Fruit fly (Drosophila melanogaster) whole organism, adult: ENCODE results near the gene CG15480.

Experiments used
- CG11617 ChIP-seq: fragments of 200-800 bp; sonication (Bioruptor generic); optimal IDR thresholded peaks from 2 replicates; lab custom pipeline; 2017; ENCODE audit warnings: mild to moderate bottlenecking, missing biosample characterization, missing genetic modification reagents, missing genetic modification characterization
- CG12768 ChIP-seq: fragments of 200-800 bp; sonication (Bioruptor generic); optimal IDR thresholded peaks from 2 replicates; lab custom pipeline; 2017; ENCODE audit warnings: missing biosample characterization, missing genetic modification characterization, mild to moderate bottlenecking, moderate library complexity, missing genetic modification reagents
- CG14711 ChIP-seq: fragments of 200-800 bp; sonication (Bioruptor generic); optimal IDR thresholded peaks from 2 replicates; lab custom pipeline; 2018; ENCODE audit warnings: missing biosample characterization, mild to moderate bottlenecking, missing genetic modification characterization, moderate library complexity
- CG1620 ChIP-seq: fragments of 200-800 bp; sonication (Bioruptor generic); optimal IDR thresholded peaks from 2 replicates; lab custom pipeline; 2016; ENCODE audit warnings: missing biosample characterization, missing genetic modification characterization
- CG33017 ChIP-seq: fragments of 200-800 bp; sonication (Bioruptor generic); optimal IDR thresholded peaks from 2 replicates; lab custom pipeline; 2018; ENCODE audit warnings: missing biosample characterization, mild to moderate bottlenecking, missing genetic modification characterization, moderate library complexity
- CG5204 ChIP-seq: fragments of 200-800 bp; sonication (Bioruptor generic); optimal IDR thresholded peaks from 2 replicates; lab custom pipeline; 2016; ENCODE audit warnings: missing biosample characterization, missing genetic modification characterization
- CG7045 ChIP-seq: fragments of 200-800 bp; sonication (Bioruptor generic); optimal IDR thresholded peaks from 2 replicates; lab custom pipeline; 2017; ENCODE audit warnings: missing biosample characterization, mild to moderate bottlenecking, missing genetic modification characterization
- CG7101 ChIP-seq: fragments of 200-800 bp; sonication (Bioruptor generic); optimal IDR thresholded peaks from 2 replicates; lab custom pipeline; 2018; ENCODE audit warnings: missing biosample characterization, mild to moderate bottlenecking, missing genetic modification characterization, moderate library complexity
- Clk ChIP-seq: fragments of 200-800 bp; sonication (Bioruptor generic); optimal IDR thresholded peaks from 2 replicates; lab custom pipeline; 2017; ENCODE audit warnings: missing biosample characterization, missing genetic modification characterization
- Crg-1 ChIP-seq: fragments of 200-800 bp; sonication (Bioruptor generic); optimal IDR thresholded peaks from 2 replicates; lab custom pipeline; 2016; ENCODE audit warnings: missing biosample characterization, missing genetic modification characterization
- Hr96 ChIP-seq: fragments of 200-800 bp; sonication (Bioruptor generic); optimal IDR thresholded peaks from 2 replicates; lab custom pipeline; 2016; ENCODE audit warnings: missing biosample characterization, missing genetic modification characterization
- Mnt ChIP-seq: fragments of 200-800 bp; sonication (Bioruptor generic); optimal IDR thresholded peaks from 2 replicates; lab custom pipeline; 2016; ENCODE audit warnings: missing biosample characterization, mild to moderate bottlenecking, missing genetic modification characterization
- bab1 ChIP-seq: fragments of 200-800 bp; sonication (Bioruptor generic); optimal IDR thresholded peaks from 3 replicates; lab custom pipeline; 2019; ENCODE audit warnings: missing biosample characterization, mild to moderate bottlenecking, missing genetic modification characterization, moderate library complexity
- cic ChIP-seq: fragments of 200-800 bp; sonication (Bioruptor generic); optimal IDR thresholded peaks from 2 replicates; lab custom pipeline; 2017; ENCODE audit warnings: missing biosample characterization, mild to moderate bottlenecking, missing genetic modification characterization, moderate library complexity
- cnc ChIP-seq, 2 experiments: fragments of >200 bp; optimal IDR thresholded peaks; 2 replicates each; lab custom pipeline; 2017
- kay ChIP-seq: fragments of 200-800 bp; sonication (Bioruptor generic); peaks from one replicate; lab custom pipeline; 2016; ENCODE audit warnings: missing biosample characterization, missing genetic modification characterization, borderline replicate concordance
- ovo ChIP-seq: fragments of 200-800 bp; sonication (Bioruptor generic); optimal IDR thresholded peaks from 2 replicates; lab custom pipeline; 2016; ENCODE audit warnings: missing biosample characterization, missing genetic modification characterization
- pad ChIP-seq: fragments of 200-800 bp; sonication (Bioruptor generic); optimal IDR thresholded peaks from 3 replicates; lab custom pipeline; 2017; ENCODE audit warnings: missing biosample characterization, missing genetic modification characterization, mild to moderate bottlenecking, moderate library complexity, missing genetic modification reagents
- tj ChIP-seq: fragments of 200-800 bp; sonication (Bioruptor generic); optimal IDR thresholded peaks from 3 replicates; lab custom pipeline; 2017; ENCODE audit warnings: missing biosample characterization, mild to moderate bottlenecking, missing genetic modification characterization, moderate library complexity
- toe ChIP-seq: fragments of 200-800 bp; sonication (Bioruptor generic); optimal IDR thresholded peaks from 2 replicates; lab custom pipeline; 2016; ENCODE audit warnings: missing biosample characterization, missing genetic modification characterization

CG15480 gene

DNA sequence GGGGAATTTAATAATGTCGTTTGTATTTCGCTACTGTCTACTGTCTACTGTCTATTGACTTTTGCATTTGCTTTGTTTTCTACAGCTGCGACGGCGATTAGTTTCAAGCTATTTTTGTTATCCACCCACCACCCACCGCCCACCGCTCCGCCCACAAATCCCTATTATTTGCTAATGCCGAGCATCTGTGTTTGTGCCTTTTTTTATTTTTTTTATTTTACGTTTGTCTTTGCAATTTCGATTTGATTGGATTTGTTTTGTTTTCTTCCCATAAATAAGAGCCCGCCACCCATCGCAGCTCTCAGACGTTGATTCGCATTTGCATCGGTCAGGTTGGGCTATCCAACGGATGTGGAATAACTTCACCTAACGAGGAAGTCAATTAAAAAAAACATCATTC, 11.1 kb upstream of the CG15480 start, which contains the start of gene Jhbp14:
TSS of gene Jhbp14 (plus strand) at position 301 of the 400 bp plus-strand sequence.
- TF ChIP-seq bab1 (GFP tag; lab: Kevin White, UChicago) = no peak
- TF ChIP-seq Hr96 (GFP tag; lab: Kevin White, UChicago) = no peak
- TF ChIP-seq kay = no peak
- no peak for TF ChIP-seq Mnt
- no peak for TF ChIP-seq CG33017 (tag; lab: Kevin White, UChicago)
- TF ChIP-seq CG11617 (GFP tag; lab: Kevin White, UChicago) = no peak
- TF ChIP-seq CG12768 (GFP tag; lab: Kevin White, UChicago) = no peak
- no peak for TF ChIP-seq pad (GFP tag; lab: Kevin White, UChicago)
- TF ChIP-seq CG7045 (GFP tag; lab: Kevin White, UChicago) = no peak
- no peak for TF ChIP-seq CG7101
- TF ChIP-seq CG1620 (GFP tag; lab: Kevin White, UChicago) = no peak
- TF ChIP-seq Crg-1 (GFP tag; lab: Kevin White, UChicago) = no peak
- TF ChIP-seq Clk (GFP tag; lab: Kevin White, UChicago) = no peak
- no peak for TF ChIP-seq CG14711 (tag; lab: Kevin White, UChicago)
- TF ChIP-seq ovo (GFP tag; lab: Kevin White, UChicago) = no peak
- no peak for TF ChIP-seq tj (GFP tag; lab: Kevin White, UChicago)
- no peak for TF ChIP-seq cic (GFP tag; lab: Kevin White, UChicago)

- no peak for TF ChIP-seq pad (GFP tag; lab: Kevin White, UChicago)
- TF ChIP-seq cic (GFP tag; lab: Kevin White, UChicago) = no peak
- TF ChIP-seq cnc (optimal IDR thresholded peaks at IDR 0.05; lab: Kevin White, UChicago) = no peak
- no peak for TF ChIP-seq CG14711 (tag; lab: Kevin White, UChicago)
Observed at dm6 chr2L:13234610-13235489, 9.8 kb upstream of the CG15480 start, which contains the start of gene Mabi. Gene Mabi (minus strand): TSS chr2L:13234660.

DNA sequence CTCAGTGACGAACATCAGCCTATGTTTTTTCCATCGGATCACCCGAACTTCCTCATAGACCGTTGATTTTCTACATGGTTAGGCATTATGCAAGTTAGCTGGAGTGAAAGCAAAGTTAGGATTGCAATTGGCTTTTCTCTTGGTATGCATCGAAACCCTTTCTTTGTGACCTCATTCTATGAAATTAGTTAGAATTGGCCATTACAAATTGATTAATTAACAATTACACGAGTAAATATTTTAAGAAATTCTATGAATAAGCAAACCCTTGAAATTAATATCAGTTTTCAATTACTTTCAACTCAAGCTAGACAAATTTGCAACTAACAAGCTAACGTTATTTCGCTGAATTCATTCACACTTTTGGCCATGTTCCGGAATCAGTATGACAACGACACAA, 6.7 kb upstream of the CG15480 start, which contains the start of gene Prosalpha6T:
TSS of gene Prosalpha6T (plus strand) at position 301 of the 400 bp plus-strand sequence.
- no peak for TF ChIP-seq CG12768 (GFP tag; lab: Kevin White, UChicago)
- TF ChIP-seq kay = peak; percentile 6

- TF ChIP-seq CG14711 (tag; lab: Kevin White, UChicago) = no peak
- no peak for TF ChIP-seq toe (GFP tag; lab: Kevin White, UChicago)
- no peak for TF ChIP-seq Crg-1 (GFP tag; lab: Kevin White, UChicago)
- no peak for TF ChIP-seq tj (GFP tag; lab: Kevin White, UChicago)
- no peak for TF ChIP-seq Hr96 (GFP tag; lab: Kevin White, UChicago)
- no peak for TF ChIP-seq Clk (GFP tag; lab: Kevin White, UChicago)
- TF ChIP-seq pad (GFP tag; lab: Kevin White, UChicago) = no peak
- no peak for TF ChIP-seq cic (GFP tag; lab: Kevin White, UChicago)
- TF ChIP-seq cnc (optimal IDR thresholded peaks at IDR 0.05; lab: Kevin White, UChicago) = no peak
- no peak for TF ChIP-seq kay
- TF ChIP-seq CG33017 (tag; lab: Kevin White, UChicago) = no peak
- TF ChIP-seq CG7101 = no peak
- no peak for TF ChIP-seq CG1620 (GFP tag; lab: Kevin White, UChicago)
Observed at dm6 chr2L:13229388-13229882, 4.4 kb upstream of the CG15480 start, which contains the start of gene CG16815. Gene CG16815 (plus strand): TSS chr2L:13229832.

- no peak for TF ChIP-seq CG14711 (tag; lab: Kevin White, UChicago)
- no peak for TF ChIP-seq CG1620 (GFP tag; lab: Kevin White, UChicago)
- no peak for TF ChIP-seq Mnt
- TF ChIP-seq bab1 (GFP tag; lab: Kevin White, UChicago) = no peak
- no peak for TF ChIP-seq toe (GFP tag; lab: Kevin White, UChicago)
- no peak for TF ChIP-seq Clk (GFP tag; lab: Kevin White, UChicago)
- no peak for TF ChIP-seq tj (GFP tag; lab: Kevin White, UChicago)
- TF ChIP-seq CG7101 = no peak
- TF ChIP-seq pad (GFP tag; lab: Kevin White, UChicago) = no peak
- TF ChIP-seq CG11617 (GFP tag; lab: Kevin White, UChicago) = no peak
Observed at dm6 chr2L:13227242-13227641, 2.2 kb upstream of the CG15480 start, which contains the start of gene CG16813. Gene CG16813 (plus strand): TSS chr2L:13227529.

- peak; percentile 93 for TF ChIP-seq kay
- TF ChIP-seq CG7045 (GFP tag; lab: Kevin White, UChicago) = peak; percentile 59
- TF ChIP-seq Hr96 (GFP tag; lab: Kevin White, UChicago) = peak; percentile 44
- TF ChIP-seq bab1 (GFP tag; lab: Kevin White, UChicago) = peak; percentile 74
- TF ChIP-seq ovo (GFP tag; lab: Kevin White, UChicago) = peak; percentile 30
- peak; percentile 77 for TF ChIP-seq CG1620 (GFP tag; lab: Kevin White, UChicago)
- peak; percentile 81 for TF ChIP-seq CG33017 (tag; lab: Kevin White, UChicago)
- TF ChIP-seq CG11617 (GFP tag; lab: Kevin White, UChicago) = peak; percentile 52
- no peak for TF ChIP-seq cnc (optimal IDR thresholded peaks at IDR 0.05; lab: Kevin White, UChicago)
- TF ChIP-seq CG14711 (tag; lab: Kevin White, UChicago) = peak; percentile 95
- TF ChIP-seq pad (GFP tag; lab: Kevin White, UChicago) = peak; percentile 63
- peak; percentile 59 for TF ChIP-seq Crg-1 (GFP tag; lab: Kevin White, UChicago)
- peak; percentile 85 for TF ChIP-seq CG7101
- TF ChIP-seq Mnt = peak; percentile 90
- TF ChIP-seq cic (GFP tag; lab: Kevin White, UChicago) = no peak
- peak; percentile 40 for TF ChIP-seq CG12768 (GFP tag; lab: Kevin White, UChicago)
- no peak for TF ChIP-seq toe (GFP tag; lab: Kevin White, UChicago)
- TF ChIP-seq tj (GFP tag; lab: Kevin White, UChicago) = peak; percentile 29
- no peak for TF ChIP-seq CG5204 (GFP tag; lab: Kevin White, UChicago)
- peak; percentile 19 for TF ChIP-seq Clk (GFP tag; lab: Kevin White, UChicago)
Observed at dm6 chr2L:13222225-13222648, 2.8 kb downstream of the CG15480 start, which contains the start of the genes Ski6 and CG16812. Gene Ski6 (minus strand): TSS chr2L:13222429. Gene CG16812 (plus strand): TSS chr2L:13222587.
